Worm (Caenorhabditis elegans) whole organism, young adult: ENCODE measurements around the gene fipr-21.

Experiments used
- B0035.1 ChIP-seq: sonication (generic microtip); optimal IDR thresholded peaks from 2 replicates; lab custom pipeline; 2016; ENCODE audit warnings: missing genetic modification characterization, mild to moderate bottlenecking, missing compliant biosample characterization, missing genotype, missing genetic modification reagents
- C17E4.6 ChIP-seq: fragments of 200-800 bp; sonication (Bioruptor generic); IDR thresholded peaks from 2 replicates; pipeline ENCODE4 v1.3.6; 2022; ENCODE audit warnings: missing genetic modification reagents, missing genetic modification characterization, missing compliant biosample characterization
- F23B12.7 ChIP-seq: sonication (generic microtip); optimal IDR thresholded peaks from 2 replicates; lab custom pipeline; 2017; ENCODE audit warnings: missing genetic modification characterization, mild to moderate bottlenecking, missing compliant biosample characterization, antibody characterized with exemption, moderate library complexity; ENCODE audit not compliant: insufficient read depth
- F57C9.4 ChIP-seq: sonication (generic microtip); optimal IDR thresholded peaks from 2 replicates; lab custom pipeline; 2017; ENCODE audit warnings: mild to moderate bottlenecking, missing genetic modification characterization, missing compliant biosample characterization
- lin-54 ChIP-seq: fragments of 200-800 bp; sonication (Bioruptor generic); optimal IDR thresholded peaks from 2 replicates; lab custom pipeline; 2018; ENCODE audit warnings: mild to moderate bottlenecking, missing genetic modification characterization, missing compliant biosample characterization
- nfya-1 ChIP-seq: sonication (generic microtip); optimal IDR thresholded peaks from 2 replicates; lab custom pipeline; 2017; ENCODE audit warnings: antibody characterized with exemption, missing compliant biosample characterization, missing genetic modification characterization, borderline replicate concordance; ENCODE audit not compliant: insufficient read depth
- unc-62 ChIP-seq: fragments of 150-350 bp; optimal IDR thresholded peaks from 2 replicates; lab custom pipeline; 2014; ENCODE audit warnings: missing biosample characterization, missing genetic modification reagents, missing genetic modification characterization
- ztf-6 ChIP-seq: fragments of 200-800 bp; sonication (Bioruptor generic); IDR thresholded peaks from 2 replicates; pipeline ENCODE4 v1.3.6; 2022; ENCODE audit warnings: missing genetic modification reagents, missing genetic modification characterization, missing compliant biosample characterization

- TF ChIP-seq lin-54, result no peak
- no peak for TF ChIP-seq unc-62 (GFP tag; lab: Kevin White, UChicago)
- TF ChIP-seq nfya-1, result no peak
- no peak for TF ChIP-seq C17E4.6 (GFP tag; lab: Robert Waterston, UW)
- no peak for TF ChIP-seq ztf-6 (GFP tag; lab: Robert Waterston, UW)
- TF ChIP-seq F23B12.7 (tag; lab: Kevin White, UChicago), result no peak
- no peak for TF ChIP-seq F57C9.4 (tag; lab: Kevin White, UChicago)
- no peak for TF ChIP-seq B0035.1 (tag; lab: Kevin White, UChicago)
These were observed 36.7 kb downstream of the fipr-21 start, which contains the start of gene R07E3.1 for ce11 chrX:10340986-10341385.
